Worm (Caenorhabditis elegans): Measurements from ENCODE around the gene dro-1.

DNA sequence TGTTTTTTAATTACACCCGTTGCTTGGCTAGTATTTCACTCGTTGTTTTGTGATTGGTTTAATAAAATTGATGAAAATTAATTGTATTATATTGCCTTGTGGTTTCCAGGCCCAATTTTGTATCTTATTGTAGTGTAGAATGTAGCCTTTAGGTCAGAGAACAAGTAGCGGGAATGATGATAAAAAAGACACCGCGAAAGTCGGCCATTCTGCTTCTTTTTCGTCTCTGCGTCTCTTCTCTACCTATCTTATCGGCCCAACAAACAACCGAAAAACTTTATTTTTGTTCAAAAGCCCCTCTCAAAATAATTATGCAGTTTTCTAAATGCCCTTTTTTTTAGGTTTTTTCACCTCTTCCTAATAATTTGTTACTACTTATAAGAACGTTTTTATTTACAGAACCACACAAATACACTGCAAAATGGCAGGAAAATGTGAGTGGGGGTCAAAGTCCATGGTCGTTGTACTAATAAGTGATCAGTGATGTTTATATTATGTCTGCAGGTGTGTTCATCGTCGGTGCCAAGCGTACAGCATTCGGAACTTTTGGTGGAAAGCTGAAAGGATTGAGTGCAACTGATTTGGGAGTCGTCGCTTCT, 2.2 kb downstream of the dro-1 start, which contains the start of gene acaa-2:
- TF ChIP-seq nhr-6 (tag; optimal IDR thresholded peaks at IDR 0.05) = peak; percentile 29
- peak; percentile 73 for TF ChIP-seq dve-1 (tag; optimal IDR thresholded peaks at IDR 0.05; ENCODE audit: insufficient read depth)
- no peak for TF ChIP-seq unc-62 (GFP tag; optimal IDR thresholded peaks at IDR 0.05 in 1 of 2)
- no peak for TF ChIP-seq unc-62 (tag; optimal IDR thresholded peaks at IDR 0.05)
- peak; percentile 40; the same call in 1 of the 2 replicates for TF ChIP-seq dmd-6 (GFP tag; IDR thresholded peaks at IDR 0.05)
- TF ChIP-seq pqm-1 (tag; optimal IDR thresholded peaks at IDR 0.05) = peak; percentile 1
- TF ChIP-seq php-3 (GFP tag; IDR thresholded peaks at IDR 0.05) = no peak
- TF ChIP-seq zip-2 (tag; optimal IDR thresholded peaks at IDR 0.05) = no peak
- TF ChIP-seq ceh-62 (tag; optimal IDR thresholded peaks at IDR 0.05) = no peak
- TF ChIP-seq lin-15B (tag; optimal IDR thresholded peaks at IDR 0.05) = no peak
- TF ChIP-seq ztf-11 (tag; optimal IDR thresholded peaks at IDR 0.05) = no peak
- peak; percentile 100 for TF ChIP-seq nhr-28 (tag; optimal IDR thresholded peaks at IDR 0.05)
- TF ChIP-seq hlh-30 (tag; optimal IDR thresholded peaks at IDR 0.05; ENCODE audit: insufficient read depth) = peak; percentile 62

Data from whole organism, L4 larva.